Worm (Caenorhabditis elegans): ENCODE data around the gene pek-1.

DNA sequence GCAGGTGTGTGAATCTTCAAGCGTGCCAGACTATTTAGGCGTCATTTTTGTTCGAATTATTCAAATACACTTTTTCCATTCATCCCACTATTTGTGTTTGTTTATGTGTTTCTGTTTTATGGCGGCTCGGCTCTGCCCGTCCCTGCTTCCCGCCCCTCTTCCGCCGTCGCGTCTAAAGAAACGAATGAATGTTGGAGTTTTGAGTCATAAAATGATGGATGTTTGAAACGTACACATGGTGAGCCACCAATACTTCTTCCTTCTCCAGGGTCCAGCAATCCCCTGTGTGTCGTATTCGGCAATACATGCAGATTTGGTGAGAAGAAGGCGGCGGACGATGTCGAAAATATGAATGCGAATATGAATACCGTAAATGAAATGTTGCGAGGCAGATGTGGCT, 48.3 kb upstream of the pek-1 start:
- no peak for TF ChIP-seq pha-4 (GFP tag; IDR thresholded peaks at IDR 0.05)
- no peak for TF ChIP-seq pha-4 (tag; optimal IDR thresholded peaks at IDR 0.05)
- TF ChIP-seq mdl-1 (tag; optimal IDR thresholded peaks at IDR 0.05): peak in 1 of 2 experiments; percentile 5
- no peak for TF ChIP-seq daf-12 (tag; optimal IDR thresholded peaks at IDR 0.05)
- no peak for TF ChIP-seq R02D3.7 (tag; optimal IDR thresholded peaks at IDR 0.05)
- no peak for TF ChIP-seq lin-39 (tag; optimal IDR thresholded peaks at IDR 0.05)
- TF ChIP-seq mdt-29 (GFP tag; IDR thresholded peaks at IDR 0.05): no peak
